Worm (Caenorhabditis elegans) whole organism, L4 larva: ENCODE data around the gene F36H5.18.

ENCODE experiments used
- D1046.2 ChIP-seq: fragments of 200-800 bp; sonication (Bioruptor generic); IDR thresholded peaks from 2 replicates; pipeline ENCODE4 v1.3.6; 2022; ENCODE audit warnings: missing genetic modification characterization, missing compliant biosample characterization
- F49E8.2 ChIP-seq: sonication (generic microtip); optimal IDR thresholded peaks from 2 replicates; lab custom pipeline; 2016; ENCODE audit warnings: missing compliant biosample characterization, mild to moderate bottlenecking, missing genetic modification characterization, borderline replicate concordance
- T20F7.1 ChIP-seq: fragments of 200-800 bp; sonication (Bioruptor generic); optimal IDR thresholded peaks from 2 replicates; lab custom pipeline; 2018; ENCODE audit warnings: mild to moderate bottlenecking, missing genetic modification characterization, missing compliant biosample characterization
- Y105C5A.15 ChIP-seq: fragments of 200-800 bp; sonication (Bioruptor generic); IDR thresholded peaks from 2 replicates; pipeline ENCODE4 v1.3.6; 2022; ENCODE audit warnings: missing genetic modification characterization, missing compliant biosample characterization
- Y75B8A.6 ChIP-seq: fragments of 200-800 bp; sonication (Bioruptor generic); IDR thresholded peaks from 2 replicates; pipeline ENCODE4 v1.3.6; 2022; ENCODE audit warnings: missing genetic modification reagents, missing genetic modification characterization, missing compliant biosample characterization
- aha-1 ChIP-seq: fragments of 150-350 bp; peaks from one replicate; lab custom pipeline; 2014; ENCODE audit warnings: missing biosample characterization, missing genetic modification characterization
- ama-1 ChIP-seq: fragments of 150-350 bp; optimal IDR thresholded peaks from 2 replicates; lab custom pipeline; 2014; ENCODE audit warnings: inconsistent platforms, mixed read lengths
- ceh-44 ChIP-seq: fragments of 200-800 bp; sonication (Bioruptor generic); IDR thresholded peaks from 2 replicates; pipeline ENCODE4 v1.3.6; 2022; ENCODE audit warnings: missing genetic modification reagents, missing genetic modification characterization, missing compliant biosample characterization
- daf-12 ChIP-seq: fragments of 150-350 bp; optimal IDR thresholded peaks from 2 replicates; lab custom pipeline; 2014; ENCODE audit warnings: missing biosample characterization, missing genetic modification reagents, missing genetic modification characterization
- daf-16 ChIP-seq, 3 experiments: sonication (generic microtip); optimal IDR thresholded peaks; 2 replicates each; lab custom pipeline; 2016 to 2017; ENCODE audit warnings: missing genetic modification characterization in 3 of 3, missing genetic modification reagents in 3 of 3, mild to moderate bottlenecking in 2 of 3, missing compliant biosample characterization in 2 of 3, missing biosample characterization in 1 of 3, moderate library complexity in 1 of 3
- dpl-1 ChIP-seq: fragments of 150-350 bp; optimal IDR thresholded peaks from 2 replicates; lab custom pipeline; 2014; ENCODE audit warnings: missing biosample characterization, missing genetic modification reagents, missing genetic modification characterization
- duxl-1 ChIP-seq: sonication (generic microtip); optimal IDR thresholded peaks from 2 replicates; lab custom pipeline; 2016; ENCODE audit warnings: mild to moderate bottlenecking, missing genetic modification characterization, moderate library complexity, missing compliant biosample characterization; ENCODE audit not compliant: poor library complexity
- fkh-10 ChIP-seq: fragments of 150-350 bp; optimal IDR thresholded peaks from 2 replicates; lab custom pipeline; 2014; ENCODE audit warnings: missing biosample characterization, missing genetic modification reagents, missing genetic modification characterization
- fos-1 ChIP-seq: fragments of 150-350 bp; optimal IDR thresholded peaks from 2 replicates; lab custom pipeline; 2014; ENCODE audit warnings: missing biosample characterization, missing genetic modification characterization
- hlh-11 ChIP-seq: fragments of 200-800 bp; sonication (Bioruptor generic); optimal IDR thresholded peaks from 2 replicates; lab custom pipeline; 2018; ENCODE audit warnings: mild to moderate bottlenecking, missing genetic modification characterization, missing compliant biosample characterization
- hlh-30 ChIP-seq: sonication (generic microtip); optimal IDR thresholded peaks from 2 replicates; lab custom pipeline; 2017; ENCODE audit warnings: antibody characterized with exemption, mild to moderate bottlenecking, missing genetic modification characterization, missing compliant biosample characterization; ENCODE audit not compliant: insufficient read depth
- lin-15B ChIP-seq: fragments of 150-350 bp; sonication (generic microtip); optimal IDR thresholded peaks from 3 replicates; lab custom pipeline; 2014; ENCODE audit warnings: missing biosample characterization, missing genetic modification characterization
- mep-1 ChIP-seq: fragments of 150-350 bp; sonication (generic microtip); optimal IDR thresholded peaks from 3 replicates; lab custom pipeline; 2014; ENCODE audit warnings: missing biosample characterization, missing genetic modification characterization
- nhr-25 ChIP-seq: sonication (generic microtip); optimal IDR thresholded peaks from 2 replicates; lab custom pipeline; 2017; ENCODE audit warnings: missing genetic modification characterization, mild to moderate bottlenecking, missing compliant biosample characterization, antibody characterized with exemption, moderate library complexity, borderline replicate concordance; ENCODE audit not compliant: insufficient read depth
- nhr-28 ChIP-seq: fragments of 150-350 bp; optimal IDR thresholded peaks from 2 replicates; lab custom pipeline; 2014; ENCODE audit warnings: missing biosample characterization, missing genetic modification characterization
- nhr-42 ChIP-seq: fragments of 200-800 bp; sonication (Bioruptor generic); IDR thresholded peaks from 2 replicates; pipeline ENCODE4 v1.3.6; 2022; ENCODE audit warnings: missing genetic modification characterization, missing compliant biosample characterization
- php-3 ChIP-seq: fragments of 200-800 bp; sonication (Bioruptor generic); IDR thresholded peaks from 2 replicates; pipeline ENCODE4 v1.3.6; 2022; ENCODE audit warnings: missing genetic modification reagents, missing genetic modification characterization, missing compliant biosample characterization
- pqm-1 ChIP-seq: sonication (generic microtip); optimal IDR thresholded peaks from 2 replicates; lab custom pipeline; 2017; ENCODE audit warnings: missing biosample characterization, missing genetic modification characterization
- set-16 ChIP-seq: fragments of 200-800 bp; sonication (Bioruptor generic); IDR thresholded peaks from 2 replicates; pipeline ENCODE4 v1.3.6; 2022; ENCODE audit warnings: missing genetic modification reagents, missing genetic modification characterization, missing compliant biosample characterization
- skn-1 ChIP-seq: fragments of 150-350 bp; optimal IDR thresholded peaks from 2 replicates; lab custom pipeline; 2014; ENCODE audit warnings: missing biosample characterization, missing genetic modification characterization
- snpc-1.2 ChIP-seq: fragments of 200-800 bp; sonication (Bioruptor generic); IDR thresholded peaks from 2 replicates; pipeline ENCODE4 v1.3.6; 2022; ENCODE audit warnings: missing genetic modification reagents, missing genetic modification characterization, missing compliant biosample characterization
- snpc-4 ChIP-seq: fragments of 150-350 bp; optimal IDR thresholded peaks from 2 replicates; lab custom pipeline; 2014; ENCODE audit warnings: missing biosample characterization, missing genetic modification characterization
- spr-1 ChIP-seq: sonication (generic microtip); optimal IDR thresholded peaks from 2 replicates; lab custom pipeline; 2016; ENCODE audit warnings: mild to moderate bottlenecking, missing genetic modification characterization, missing compliant biosample characterization
- unc-62 ChIP-seq, 3 experiments: fragments of 150-350 bp in 1 of 3; sonication (generic microtip); optimal IDR thresholded peaks in 2 of 3; peaks in 1 of 3; 1 replicate in 1 of 3; 2 replicates in 2 of 3; lab custom pipeline; 2014 to 2017; ENCODE audit warnings: missing biosample characterization in 3 of 3, missing genetic modification characterization in 3 of 3, missing genetic modification reagents in 3 of 3, missing genotype in 1 of 3
- vab-7 ChIP-seq: fragments of 200-800 bp; sonication (Bioruptor generic); IDR thresholded peaks from 2 replicates; pipeline ENCODE4 v1.3.6; 2022; ENCODE audit warnings: missing genetic modification reagents, missing genetic modification characterization, missing compliant biosample characterization
- zip-11 ChIP-seq: fragments of 200-800 bp; sonication (Bioruptor generic); IDR thresholded peaks from 2 replicates; pipeline ENCODE4 v1.3.6; 2022; ENCODE audit warnings: missing genetic modification characterization, missing compliant biosample characterization

F36H5.18 gene

DNA sequence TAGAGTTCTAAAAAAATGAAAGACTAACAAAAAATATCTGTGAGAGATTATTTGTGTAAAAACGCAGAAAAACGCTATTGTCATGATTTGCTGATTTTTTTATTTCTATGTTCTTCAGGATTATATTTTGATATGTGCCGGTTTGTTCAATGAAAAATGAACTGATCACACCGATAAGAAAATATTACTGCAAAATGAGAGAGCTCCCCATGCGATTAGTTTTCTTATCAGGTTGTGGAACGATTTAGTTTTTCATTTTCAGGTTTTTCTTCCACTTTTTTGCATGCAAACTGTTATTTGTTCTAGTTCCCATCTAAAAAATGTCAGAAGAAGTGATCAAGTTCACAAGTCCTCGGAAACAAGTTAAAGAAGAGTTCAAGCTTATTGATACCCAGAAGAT lies 31.4 kb upstream of the F36H5.18 start, which contains the start of gene btb-9 (continued):
- TF ChIP-seq nhr-25 (no peak), lin-15B (tag; lab: Kevin White, UChicago) (no peak), D1046.2 (GFP tag; lab: Robert Waterston, UW) (no peak), mep-1 (tag; lab: Kevin White, UChicago) (no peak), set-16 (GFP tag; lab: Robert Waterston, UW) (no peak), php-3 (GFP tag; lab: Robert Waterston, UW) (0 out of 2 replicates have a peak, but pooled peaks have one; percentile 11)

DNA sequence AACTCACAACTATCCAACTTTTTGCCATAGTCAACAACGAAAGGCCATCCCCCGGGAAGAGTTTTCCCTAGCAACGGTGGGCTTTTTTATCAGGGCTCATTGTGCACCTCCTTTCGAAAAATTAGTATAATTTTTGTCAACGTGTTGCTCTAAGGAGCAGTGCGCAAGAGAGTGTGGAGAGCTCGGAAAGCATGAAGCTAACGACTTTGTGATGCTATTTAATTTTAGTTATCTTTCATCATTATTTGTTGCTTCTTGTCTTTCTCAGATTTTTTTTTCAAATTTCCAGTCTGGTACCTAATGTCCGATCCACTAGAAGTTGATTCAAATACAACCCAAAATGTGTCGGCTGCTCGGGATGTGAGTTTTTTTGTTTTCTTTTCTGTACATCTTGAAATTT lies 29.6 kb upstream of the F36H5.18 start, which contains the start of gene ceh-81:
ceh-81 (plus strand) TSS at position 301 of the 400 bp plus-strand sequence.
- TF ChIP-seq daf-16 (GFP tag; optimal IDR thresholded peaks at IDR 0.05; lab: Kevin White, UChicago), result no peak
- TF ChIP-seq daf-16 (tag; optimal IDR thresholded peaks at IDR 0.05; lab: Kevin White, UChicago), result no peak
- no peak for TF ChIP-seq pqm-1 (tag; lab: Kevin White, UChicago)
- no peak for TF ChIP-seq zip-11 (GFP tag; lab: Robert Waterston, UW)
- no peak for TF ChIP-seq dpl-1
- TF ChIP-seq ceh-44 (GFP tag; lab: Robert Waterston, UW), result no peak
- TF ChIP-seq unc-62 (GFP tag; optimal IDR thresholded peaks at IDR 0.05 in 1 of 2; lab: Kevin White, UChicago), result peak in 1 of 2 experiments; percentile 23
- TF ChIP-seq unc-62 (tag; optimal IDR thresholded peaks at IDR 0.05; lab: Kevin White, UChicago), result no peak
- TF ChIP-seq Y105C5A.15 (GFP tag; lab: Robert Waterston, UW), result no peak

- no peak for TF ChIP-seq nhr-42 (GFP tag; lab: Robert Waterston, UW)
- no peak for TF ChIP-seq snpc-4
- TF ChIP-seq aha-1 (tag; lab: Kevin White, UChicago), result no peak
- TF ChIP-seq snpc-1.2 (GFP tag; lab: Robert Waterston, UW), result no peak
- no peak for TF ChIP-seq fos-1
- no peak for TF ChIP-seq mep-1 (tag; lab: Kevin White, UChicago)
- TF ChIP-seq vab-7 (GFP tag; lab: Robert Waterston, UW), result no peak
- TF ChIP-seq daf-12, result no peak
- TF ChIP-seq hlh-30 (tag; lab: Kevin White, UChicago), result no peak
- TF ChIP-seq, all 104 proteins: peak for 0
These were observed 27.8 kb upstream of the F36H5.18 start, which contains the start of gene ceh-82 for ce11 chrII:1731932-1732331. TSS of gene ceh-82 (plus strand) at chrII:1732232.

DNA sequence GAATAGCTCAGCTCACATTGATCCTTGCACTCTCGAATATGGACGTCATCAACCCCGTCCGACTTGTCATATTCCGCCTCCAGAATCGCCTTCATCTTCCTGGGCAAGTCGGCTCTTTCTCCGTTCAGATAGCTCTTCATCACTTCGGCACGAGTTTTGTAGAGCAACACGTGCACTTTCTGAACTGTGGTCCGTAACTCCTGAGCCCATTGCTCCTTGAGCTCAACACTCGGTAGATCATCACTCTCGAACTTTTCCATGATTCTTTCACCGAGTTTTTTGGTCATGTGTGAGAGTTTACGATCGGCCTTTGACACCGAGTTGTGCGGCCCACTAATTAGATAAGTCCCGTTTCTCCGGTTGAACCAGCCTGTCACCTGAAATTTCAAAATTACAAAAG lies 24.6 kb upstream of the F36H5.18 start:
- TF ChIP-seq fkh-10 (GFP tag; lab: Kevin White, UChicago) (no peak), Y75B8A.6 (GFP tag; lab: Robert Waterston, UW) (no peak), F49E8.2 (tag; lab: Kevin White, UChicago) (no peak), T20F7.1 (GFP tag; lab: Kevin White, UChicago) (no peak), ama-1 (no peak), unc-62 (GFP tag; optimal IDR thresholded peaks at IDR 0.05 in 1 of 2; lab: Kevin White, UChicago) (peak in 1 of 2 experiments; percentile 96), unc-62 (tag; optimal IDR thresholded peaks at IDR 0.05; lab: Kevin White, UChicago) (no peak), spr-1 (tag; lab: Kevin White, UChicago) (no peak)

- TF ChIP-seq nhr-28 (tag; lab: Kevin White, UChicago) (peak; percentile 13), unc-62 (GFP tag; optimal IDR thresholded peaks at IDR 0.05 in 1 of 2; lab: Kevin White, UChicago) (peak in 1 of 2 experiments; percentile 34), unc-62 (tag; optimal IDR thresholded peaks at IDR 0.05; lab: Kevin White, UChicago) (no peak), duxl-1 (tag; lab: Kevin White, UChicago) (peak; percentile 98), nhr-25 (no peak), skn-1 (tag; lab: Kevin White, UChicago) (no peak), hlh-11 (tag; lab: Kevin White, UChicago) (peak; percentile 50)
These were observed 23.3 kb upstream of the F36H5.18 start, which contains the start of gene ceh-83 for ce11 chrII:1736353-1736752. TSS of gene ceh-83 (minus strand) at chrII:1736533.
